Fruit fly (Drosophila melanogaster): ENCODE data around the gene CG17260.

Gene CG17260

DNA sequence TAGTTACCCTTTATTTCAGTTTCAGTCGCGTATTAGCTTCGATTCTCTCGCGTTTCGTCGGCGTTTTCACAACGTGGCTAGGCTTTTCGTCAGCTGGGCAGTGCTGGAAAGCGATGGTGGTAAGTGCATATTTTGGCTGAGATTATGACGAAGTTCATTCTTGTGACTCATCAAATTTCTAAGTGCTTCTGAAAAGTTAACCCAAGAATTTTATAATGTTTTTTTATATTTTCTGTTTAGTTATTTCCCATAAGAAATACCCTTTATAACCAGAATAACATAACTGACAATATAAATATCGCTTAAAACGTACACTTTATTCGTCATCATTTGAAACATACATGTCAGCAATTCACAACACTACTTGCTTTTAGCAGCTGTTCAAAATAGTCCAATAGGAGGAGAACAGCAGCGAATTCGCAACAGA is at the start of gene CG17260, which contains the start of gene SerRS:
CG17260 (plus strand) TSS at position 78 of the 427 bp plus-strand sequence.
SerRS (minus strand) TSS at position 251 of the 427 bp plus-strand sequence.
- TF ChIP-seq Dll (optimal IDR thresholded peaks at IDR 0.05) (no peak), usp (GFP tag; optimal IDR thresholded peaks at IDR 0.05) (no peak)

DNA sequence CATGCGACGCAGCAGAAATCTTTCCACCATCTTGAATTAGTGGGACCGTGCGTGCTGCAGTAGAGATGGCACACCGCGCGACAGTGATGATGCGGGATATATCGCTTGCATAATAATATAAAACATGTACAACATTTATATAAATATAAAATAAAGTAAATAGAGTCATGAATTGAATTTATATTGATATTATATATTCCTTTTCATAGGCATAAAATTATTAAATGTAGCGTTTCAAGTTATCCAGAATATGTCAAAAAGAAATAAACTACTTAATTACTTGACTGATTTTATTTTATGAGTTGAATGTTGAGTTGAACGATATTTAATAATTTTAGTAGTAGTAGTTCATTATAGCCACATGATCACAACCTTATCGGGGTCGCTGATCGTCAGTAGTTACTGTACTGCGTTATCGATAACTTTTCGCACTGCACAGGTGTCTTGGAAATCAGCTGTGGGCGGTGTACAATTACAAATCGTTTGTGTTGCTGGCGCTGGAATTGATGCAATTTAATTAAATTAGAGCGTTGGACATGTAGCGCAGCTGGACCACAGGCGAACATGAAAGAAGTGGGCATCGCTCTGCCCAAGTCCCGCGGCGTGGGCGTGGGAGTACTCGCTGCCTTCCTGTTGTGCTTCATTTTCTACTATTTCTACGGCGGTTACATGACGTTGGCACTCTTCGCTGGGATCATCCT is 49.2 kb upstream of the CG17260 start, which contains the start of the genes Chd1 and Bem46:
Chd1 (minus strand) TSS at position 43 of the 701 bp plus-strand sequence.
Bem46 (plus strand) TSS at position 436 of the 701 bp plus-strand sequence.
- TF ChIP-seq EcR (GFP tag; optimal IDR thresholded peaks at IDR 0.05) (no peak), pan (optimal IDR thresholded peaks at IDR 0.05) (no peak), psq (optimal IDR thresholded peaks at IDR 0.05) (no peak), Dll (optimal IDR thresholded peaks at IDR 0.05) (no peak), usp (GFP tag; optimal IDR thresholded peaks at IDR 0.05) (no peak), CG8478 (optimal IDR thresholded peaks at IDR 0.05) (no peak)

DNA sequence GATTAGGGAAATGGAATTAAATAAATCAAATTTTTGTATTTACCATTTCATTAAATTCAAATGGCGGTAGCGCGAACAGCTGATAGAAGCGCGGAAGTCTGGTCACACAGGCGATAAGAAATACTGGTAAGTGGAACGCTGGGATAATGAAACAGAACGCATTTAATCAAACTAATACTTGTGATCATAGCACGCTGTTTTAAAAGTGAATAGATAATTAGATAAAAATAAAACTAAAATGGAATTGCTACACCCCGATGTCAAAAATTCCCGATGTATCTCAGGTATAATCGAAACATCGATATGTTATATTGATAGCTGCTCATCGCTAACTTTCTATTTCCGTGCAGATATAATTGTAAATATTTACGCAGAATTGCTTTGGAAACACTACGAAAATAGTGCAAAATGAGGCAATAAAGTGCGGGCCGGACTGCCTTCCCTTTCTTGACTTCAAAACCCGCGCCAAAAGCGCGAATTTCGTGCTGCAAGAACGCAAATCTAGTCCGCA is 44.3 kb upstream of the CG17260 start, which contains the start of the genes okr and CG3558:
okr (minus strand) TSS at position 96 of the 511 bp plus-strand sequence.
CG3558 (plus strand) TSS at position 207 of the 511 bp plus-strand sequence.
- TF ChIP-seq EcR (GFP tag; optimal IDR thresholded peaks at IDR 0.05) (no peak), CG8478 (optimal IDR thresholded peaks at IDR 0.05) (no peak), pan (optimal IDR thresholded peaks at IDR 0.05) (no peak), psq (optimal IDR thresholded peaks at IDR 0.05) (no peak), usp (GFP tag; optimal IDR thresholded peaks at IDR 0.05) (no peak), Dll (optimal IDR thresholded peaks at IDR 0.05) (no peak)

DNA sequence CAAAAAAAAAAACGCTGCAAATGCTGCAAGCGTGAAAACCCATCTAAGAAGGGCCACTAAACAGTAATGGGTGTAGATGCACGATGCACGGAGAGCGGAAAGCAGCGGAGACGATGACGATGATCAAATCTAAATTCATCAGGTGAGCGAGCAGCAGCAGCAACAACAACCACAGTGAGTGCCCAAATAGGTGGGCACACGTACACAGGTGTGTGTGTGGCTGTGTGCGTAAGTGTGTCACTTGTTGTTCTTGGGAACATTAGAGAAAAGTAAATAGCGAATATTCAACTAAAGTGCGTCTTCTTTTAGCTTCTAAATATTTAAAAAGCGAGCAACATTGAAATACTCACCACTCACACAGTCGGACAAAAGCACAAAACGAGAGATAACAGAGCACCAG is 43.8 kb upstream of the CG17260 start:
- TF ChIP-seq pan (optimal IDR thresholded peaks at IDR 0.05) (no peak), CG8478 (optimal IDR thresholded peaks at IDR 0.05) (peak; percentile 11), usp (GFP tag; optimal IDR thresholded peaks at IDR 0.05) (no peak), Dll (optimal IDR thresholded peaks at IDR 0.05) (no peak), psq (optimal IDR thresholded peaks at IDR 0.05) (no peak), EcR (GFP tag; optimal IDR thresholded peaks at IDR 0.05) (no peak)

DNA sequence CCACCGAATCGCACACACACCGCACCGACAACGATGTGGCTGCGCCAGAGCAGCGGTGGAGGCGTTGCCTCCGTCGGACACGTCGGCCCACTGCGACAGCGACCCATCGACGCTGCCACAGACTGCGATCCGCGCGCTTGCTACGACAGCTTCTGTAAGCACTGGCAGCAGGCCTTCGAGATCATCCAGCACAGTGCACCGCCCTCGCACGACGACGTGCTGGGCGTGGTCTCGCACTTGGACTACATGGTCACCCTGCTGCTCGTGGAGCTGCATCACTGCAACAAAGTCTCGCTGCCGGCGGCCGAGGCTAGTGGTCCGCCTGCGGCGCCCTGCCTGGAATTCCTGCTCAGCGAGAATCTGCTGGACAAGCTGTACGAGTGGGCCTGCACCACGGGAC is 43.3 kb upstream of the CG17260 start:
- TF ChIP-seq pan (optimal IDR thresholded peaks at IDR 0.05) (no peak), usp (GFP tag; optimal IDR thresholded peaks at IDR 0.05) (no peak), Dll (optimal IDR thresholded peaks at IDR 0.05) (no peak), CG8478 (optimal IDR thresholded peaks at IDR 0.05) (no peak), EcR (GFP tag; optimal IDR thresholded peaks at IDR 0.05) (no peak), psq (optimal IDR thresholded peaks at IDR 0.05) (no peak)

DNA sequence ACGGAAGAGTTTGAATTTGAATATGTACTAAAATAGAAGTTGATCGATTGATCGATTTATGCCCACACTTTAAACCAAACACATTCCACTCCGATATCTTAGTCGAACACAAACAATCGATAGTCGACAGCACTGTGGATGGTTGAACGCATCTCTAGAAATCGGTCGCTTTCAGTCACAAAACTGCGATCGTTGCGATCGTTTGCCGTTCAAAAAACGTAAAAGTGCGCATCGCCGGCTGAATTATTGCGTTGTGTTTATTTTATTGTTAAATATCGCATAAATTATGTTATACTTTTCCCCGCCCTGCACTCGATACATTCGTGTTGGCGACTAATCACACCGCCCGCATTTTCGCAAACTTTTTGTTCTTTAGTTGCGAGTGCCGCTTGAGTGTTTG is 37.9 kb upstream of the CG17260 start, which contains the start of gene Ccdc85:
Ccdc85 (plus strand) TSS at position 174 of the 400 bp plus-strand sequence.
- TF ChIP-seq pan (optimal IDR thresholded peaks at IDR 0.05) (no peak), psq (optimal IDR thresholded peaks at IDR 0.05) (no peak), Dll (optimal IDR thresholded peaks at IDR 0.05) (no peak), CG8478 (optimal IDR thresholded peaks at IDR 0.05) (no peak), EcR (GFP tag; optimal IDR thresholded peaks at IDR 0.05) (no peak), usp (GFP tag; optimal IDR thresholded peaks at IDR 0.05) (no peak)

DNA sequence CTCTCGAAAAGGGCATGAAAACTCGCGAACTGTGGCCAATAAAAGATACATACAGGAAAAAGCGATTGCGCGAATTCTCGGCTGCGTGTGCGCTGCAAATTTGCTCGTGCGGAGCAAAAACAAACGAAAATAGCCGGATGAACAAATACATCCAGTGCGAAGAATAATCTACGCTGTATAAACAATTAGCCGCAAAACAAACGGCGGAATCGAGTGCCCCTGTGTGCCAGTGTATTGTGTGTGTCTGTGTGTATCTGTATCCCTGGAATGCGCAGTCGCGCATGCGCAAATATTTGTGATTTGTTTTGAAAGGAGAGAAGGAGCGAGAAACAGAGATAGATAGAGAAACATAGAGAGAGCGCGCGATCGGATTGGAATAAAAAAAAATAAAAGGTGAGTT is 37.4 kb upstream of the CG17260 start:
- TF ChIP-seq psq (optimal IDR thresholded peaks at IDR 0.05) (no peak), pan (optimal IDR thresholded peaks at IDR 0.05) (no peak), CG8478 (optimal IDR thresholded peaks at IDR 0.05) (no peak), EcR (GFP tag; optimal IDR thresholded peaks at IDR 0.05) (no peak), usp (GFP tag; optimal IDR thresholded peaks at IDR 0.05) (no peak), Dll (optimal IDR thresholded peaks at IDR 0.05) (no peak)

DNA sequence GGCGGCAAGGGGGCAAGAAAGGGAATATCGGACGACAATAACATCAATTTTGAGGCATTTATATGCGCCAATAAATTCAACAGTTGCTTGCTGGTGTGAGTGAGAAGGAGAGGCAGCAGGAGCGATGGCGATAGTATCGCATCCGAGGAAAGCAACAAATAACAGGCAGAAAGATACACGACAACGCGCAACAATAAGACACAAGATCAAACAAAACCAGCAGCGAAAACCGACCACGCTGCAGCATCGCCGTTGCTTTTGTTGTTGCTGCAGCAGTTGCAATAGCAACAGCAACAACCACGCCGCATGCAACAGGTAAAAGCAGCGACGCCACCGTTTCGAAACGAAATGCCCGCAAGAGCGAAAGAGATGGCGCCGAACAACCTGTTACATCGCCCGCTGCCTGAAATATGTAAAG is 36.5 kb upstream of the CG17260 start:
- no peak for TF ChIP-seq Dll (optimal IDR thresholded peaks at IDR 0.05)
- TF ChIP-seq usp (GFP tag; optimal IDR thresholded peaks at IDR 0.05), result no peak
- TF ChIP-seq CG8478 (optimal IDR thresholded peaks at IDR 0.05), result no peak
- no peak for TF ChIP-seq pan (optimal IDR thresholded peaks at IDR 0.05)
- no peak for TF ChIP-seq EcR (GFP tag; optimal IDR thresholded peaks at IDR 0.05)
- TF ChIP-seq psq (optimal IDR thresholded peaks at IDR 0.05), result no peak

DNA sequence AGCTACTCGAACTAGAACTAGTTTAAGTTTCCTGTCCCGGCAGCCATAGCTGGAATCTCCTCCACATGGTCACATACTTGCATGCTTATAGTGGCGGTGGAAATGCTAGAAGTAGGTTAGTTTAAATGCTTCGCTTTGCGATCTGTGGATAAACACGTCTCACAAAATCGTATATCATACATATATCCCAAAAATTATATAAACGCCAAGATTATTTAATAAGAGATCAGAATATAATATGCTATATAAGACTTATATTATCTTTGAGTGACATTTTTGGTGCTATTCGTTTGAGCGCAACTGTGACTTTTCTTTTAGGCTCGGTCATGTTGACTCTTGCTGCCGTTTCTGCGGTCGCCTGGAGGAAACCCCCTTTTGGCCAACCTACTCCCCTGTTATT is 35.1 kb upstream of the CG17260 start:
- no peak for TF ChIP-seq psq (optimal IDR thresholded peaks at IDR 0.05)
- TF ChIP-seq CG8478 (optimal IDR thresholded peaks at IDR 0.05), result no peak
- no peak for TF ChIP-seq usp (GFP tag; optimal IDR thresholded peaks at IDR 0.05)
- TF ChIP-seq Dll (optimal IDR thresholded peaks at IDR 0.05), result no peak
- no peak for TF ChIP-seq pan (optimal IDR thresholded peaks at IDR 0.05)
- TF ChIP-seq EcR (GFP tag; optimal IDR thresholded peaks at IDR 0.05), result no peak

DNA sequence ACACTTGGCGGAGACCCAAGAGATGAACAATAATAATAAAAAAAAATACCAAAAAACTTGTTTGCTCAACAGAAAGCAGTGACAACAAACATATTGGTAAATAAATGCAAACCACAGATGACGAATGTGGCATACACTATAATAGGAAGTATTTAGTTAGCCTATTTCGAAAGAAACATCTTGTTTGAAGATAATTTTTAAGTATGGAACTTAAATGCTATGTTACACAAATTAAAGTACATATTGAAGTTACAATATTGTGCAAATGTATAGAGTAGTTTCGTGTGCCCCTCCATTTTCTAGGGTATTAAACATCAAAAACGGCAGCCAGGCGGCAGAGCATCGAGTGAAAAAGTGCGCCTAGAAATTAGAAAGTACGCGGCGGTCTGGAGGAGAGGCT is 33.6 kb upstream of the CG17260 start:
- TF ChIP-seq Dll (optimal IDR thresholded peaks at IDR 0.05) (no peak), CG8478 (optimal IDR thresholded peaks at IDR 0.05) (no peak), usp (GFP tag; optimal IDR thresholded peaks at IDR 0.05) (no peak), EcR (GFP tag; optimal IDR thresholded peaks at IDR 0.05) (no peak), psq (optimal IDR thresholded peaks at IDR 0.05) (no peak), pan (optimal IDR thresholded peaks at IDR 0.05) (no peak)

DNA sequence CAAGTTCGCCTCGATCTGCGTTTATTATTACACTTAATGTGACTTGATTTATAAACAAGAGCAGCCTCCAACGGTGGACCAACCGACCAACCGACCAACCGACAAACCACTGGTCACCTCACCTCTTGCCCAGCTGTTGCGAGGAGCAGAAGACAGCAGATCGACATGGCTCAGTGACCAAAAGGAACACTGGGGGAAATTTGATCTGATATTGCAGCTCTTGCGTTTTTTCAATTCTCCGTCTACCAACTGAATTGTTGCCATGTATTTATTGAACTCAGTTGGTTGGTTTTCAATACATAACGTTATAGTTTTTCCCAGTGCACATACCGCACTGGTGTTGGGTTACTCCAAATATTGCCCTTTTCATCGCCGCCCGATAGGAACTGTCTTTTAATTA is 32.4 kb upstream of the CG17260 start:
- TF ChIP-seq psq (optimal IDR thresholded peaks at IDR 0.05) (no peak), EcR (GFP tag; optimal IDR thresholded peaks at IDR 0.05) (no peak), CG8478 (optimal IDR thresholded peaks at IDR 0.05) (no peak), pan (optimal IDR thresholded peaks at IDR 0.05) (no peak), usp (GFP tag; optimal IDR thresholded peaks at IDR 0.05) (no peak), Dll (optimal IDR thresholded peaks at IDR 0.05) (no peak)

DNA sequence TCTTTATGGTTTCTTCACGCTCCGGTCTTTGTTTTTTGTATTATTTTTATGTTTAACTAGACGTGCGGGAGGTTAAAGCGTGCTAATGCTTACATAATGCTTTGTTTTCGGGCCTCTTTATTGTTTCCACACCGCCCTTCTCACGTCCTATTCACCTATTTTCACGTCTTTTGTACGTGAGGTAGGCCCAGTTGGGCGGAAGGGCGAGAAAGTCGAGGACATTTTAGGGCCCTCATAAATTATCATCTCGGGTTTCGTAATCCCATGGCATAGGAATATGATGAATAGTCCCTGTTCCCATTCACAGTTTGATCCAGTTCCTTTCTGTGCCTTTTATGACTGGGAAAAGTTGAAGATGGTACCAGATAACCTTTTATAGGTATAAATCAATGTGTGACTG is 31.5 kb upstream of the CG17260 start:
- TF ChIP-seq EcR (GFP tag; optimal IDR thresholded peaks at IDR 0.05), result no peak
- no peak for TF ChIP-seq CG8478 (optimal IDR thresholded peaks at IDR 0.05)
- no peak for TF ChIP-seq pan (optimal IDR thresholded peaks at IDR 0.05)
- TF ChIP-seq psq (optimal IDR thresholded peaks at IDR 0.05), result no peak
- TF ChIP-seq usp (GFP tag; optimal IDR thresholded peaks at IDR 0.05), result no peak
- TF ChIP-seq Dll (optimal IDR thresholded peaks at IDR 0.05), result no peak
